Fruit fly (Drosophila melanogaster) S2 (cell line): Measurements from ENCODE around the gene Grip75.

Source experiments
- CG8478 ChIP-seq: fragments of >200 bp; optimal IDR thresholded peaks from 2 replicates; lab custom pipeline; 2018
- CTCF ChIP-seq, 2 experiments: fragments of >200 bp; optimal IDR thresholded peaks; 2 replicates each; lab custom pipeline; 2018

- TF ChIP-seq CTCF (optimal IDR thresholded peaks at IDR 0.05; lab: Kevin White, UChicago) (no peak), CG8478 (lab: Kevin White, UChicago) (no peak)
These were observed 45.9 kb downstream of the Grip75 start for dm6 chr2L:10528984-10529383.
